Worm (Caenorhabditis elegans) whole organism, L4 larva: ENCODE measurements around the gene F53B7.7.
A peak's percentile ranks its signal among the peaks of the same experiment; 100 is the strongest.

Source experiments
- ceh-62 ChIP-seq: sonication (generic microtip); optimal IDR thresholded peaks from 2 replicates; lab custom pipeline; 2017; ENCODE audit warnings: missing biosample characterization, missing genetic modification characterization
- nhr-11 ChIP-seq: fragments of 150-350 bp; optimal IDR thresholded peaks from 2 replicates; lab custom pipeline; 2014; ENCODE audit warnings: missing biosample characterization, missing genetic modification characterization
- nhr-77 ChIP-seq: fragments of 150-350 bp; optimal IDR thresholded peaks from 2 replicates; lab custom pipeline; 2014; ENCODE audit warnings: missing biosample characterization, missing genetic modification characterization
- pha-4 ChIP-seq, 2 experiments: fragments of 150-350 bp in 1 of 2; fragments of 200-800 bp in 1 of 2; sonication (Bioruptor generic) in 1 of 2; IDR thresholded peaks in 1 of 2; optimal IDR thresholded peaks in 1 of 2; 2 replicates each; pipeline versions ENCODE4 v1.3.6 to Lab custom; 2014 to 2022; ENCODE audit warnings: missing genetic modification characterization in 2 of 2, missing genetic modification reagents in 2 of 2, missing biosample characterization in 1 of 2, missing compliant biosample characterization in 1 of 2
- zip-2 ChIP-seq: fragments of 150-350 bp; optimal IDR thresholded peaks from 2 replicates; lab custom pipeline; 2014; ENCODE audit warnings: missing biosample characterization, missing genetic modification characterization

DNA sequence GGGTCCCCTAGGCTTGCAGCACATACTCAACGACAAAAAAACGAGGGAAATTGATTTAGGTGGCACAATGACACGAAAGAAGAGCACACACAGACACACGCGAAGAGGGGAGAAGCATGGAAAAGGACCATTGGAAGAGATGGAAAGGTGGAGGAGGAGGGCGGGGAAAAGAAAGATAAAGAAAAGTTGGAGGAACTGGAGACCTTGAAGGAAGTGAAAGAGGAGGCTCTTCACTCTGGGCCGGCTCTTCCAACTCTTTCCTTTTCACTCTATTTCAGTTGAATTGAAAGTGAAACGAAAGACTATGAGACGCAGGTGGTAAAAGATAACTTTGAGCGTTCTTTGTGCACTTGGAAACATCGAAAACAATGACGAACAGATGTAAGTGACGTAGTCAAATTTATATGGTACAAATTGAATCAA is 37.4 kb upstream of the F53B7.7 start:
- no peak for TF ChIP-seq ceh-62 (tag; lab: Kevin White, UChicago)
- TF ChIP-seq nhr-11 (tag; lab: Kevin White, UChicago), result peak; percentile 86
- TF ChIP-seq zip-2, result no peak
- TF ChIP-seq nhr-77 (tag; lab: Kevin White, UChicago), result no peak
- no peak for TF ChIP-seq pha-4 (GFP tag; IDR thresholded peaks at IDR 0.05; lab: Robert Waterston, UW)
- no peak for TF ChIP-seq pha-4 (tag; optimal IDR thresholded peaks at IDR 0.05; lab: Kevin White, UChicago)
